Fruit fly (Drosophila melanogaster): ENCODE results near the gene CG14377.

- no peak for TF ChIP-seq CG11294 (GFP tag; IDR thresholded peaks at IDR 0.05)
- no peak for TF ChIP-seq Hr38 (GFP tag; optimal IDR thresholded peaks at IDR 0.05)
Measured at dm6 chr3R:13397535-13397934, at the start of gene CG14377.
